Worm (Caenorhabditis elegans): ENCODE measurements around the gene rrp-8.

DNA sequence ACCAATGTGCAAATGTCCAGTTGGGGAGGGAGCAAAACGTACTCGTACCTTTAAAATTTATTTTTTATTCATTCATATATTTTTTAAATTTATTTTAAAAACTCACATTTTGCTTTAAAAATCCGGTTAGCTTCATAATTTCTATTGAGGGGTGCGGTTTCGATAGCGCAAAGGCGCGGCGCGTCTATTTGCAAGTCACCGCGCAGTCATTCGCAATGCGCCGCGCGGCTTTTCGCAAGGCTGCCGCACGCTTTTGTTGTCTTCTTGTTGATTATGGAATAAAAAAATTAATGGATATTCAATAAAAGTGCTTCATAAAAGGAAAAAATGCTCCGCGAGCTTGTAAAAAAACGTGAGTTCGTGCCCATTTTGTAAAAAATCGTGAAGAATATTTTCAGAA is 6.1 kb upstream of the rrp-8 start, which contains the start of the genes ears-2 and uncp-18:
- TF ChIP-seq flt-1 (GFP tag; IDR thresholded peaks at IDR 0.05) (peak; percentile 95), ztf-23 (GFP tag; IDR thresholded peaks at IDR 0.05) (peak; percentile 98), cog-1 (tag; optimal IDR thresholded peaks at IDR 0.05) (peak; percentile 95), ztf-29 (GFP tag; IDR thresholded peaks at IDR 0.05) (peak; percentile 97), med-1 (GFP tag; optimal IDR thresholded peaks at IDR 0.05; ENCODE audit: insufficient read depth) (peak; percentile 98), T22C8.4 (GFP tag; IDR thresholded peaks at IDR 0.05) (peak; percentile 96), tab-1 (GFP tag; IDR thresholded peaks at IDR 0.05) (peak; percentile 97), klf-2 (GFP tag; conservative IDR thresholded peaks at IDR 0.05) (peak; percentile 99)

All from whole organism, midembryonic.